Fruit fly (Drosophila melanogaster): Measurements from ENCODE around the gene mtSSB.

Gene mtSSB

DNA sequence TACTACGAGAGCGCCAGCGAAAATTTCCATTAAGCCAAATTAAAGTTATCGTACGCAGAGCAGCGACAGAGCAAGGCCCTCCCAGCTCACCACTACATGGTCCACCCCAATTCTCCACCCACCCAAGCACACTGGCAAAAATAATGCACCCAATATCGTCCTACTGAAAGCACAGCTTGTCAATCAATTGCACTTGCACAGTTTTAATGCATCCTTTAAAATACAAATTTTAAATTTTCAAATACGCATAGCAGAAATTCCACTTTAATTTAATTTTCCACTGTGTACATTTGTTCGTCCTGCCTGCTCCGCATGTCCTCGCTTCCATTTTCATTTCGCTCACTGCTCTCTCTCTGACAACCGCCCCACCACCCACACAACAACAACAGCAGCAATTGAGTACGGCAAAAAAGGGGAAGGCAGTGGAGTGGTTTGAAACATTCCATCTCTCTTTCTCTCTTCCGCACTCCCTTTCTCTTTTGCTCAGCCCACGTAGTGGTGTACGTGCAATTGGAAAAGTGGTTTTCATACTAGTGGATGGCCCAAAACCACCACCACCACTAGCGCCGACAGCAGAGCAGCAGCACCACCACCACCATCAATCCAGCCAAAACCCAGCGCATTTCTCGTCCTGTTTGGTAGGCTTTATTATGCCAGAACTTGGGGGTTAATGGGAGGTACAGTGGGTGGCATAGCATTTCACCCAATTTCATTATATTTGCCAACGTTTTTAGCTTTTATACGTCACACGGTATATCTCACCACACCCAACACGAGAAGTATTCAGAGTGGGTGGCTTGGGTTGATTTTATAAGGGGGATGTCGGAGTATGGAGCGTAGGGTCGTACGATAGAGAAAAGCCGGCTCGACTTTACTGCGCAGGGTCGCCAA, 42.8 kb upstream of the mtSSB start (continued):
- TF ChIP-seq Dad (GFP tag; optimal IDR thresholded peaks at IDR 0.05) (peak; percentile 16), CG9609 (GFP tag; optimal IDR thresholded peaks at IDR 0.05) (peak; percentile 1), CG7372 (GFP tag; IDR thresholded peaks at IDR 0.05) (peak; percentile 82), luna (GFP tag; optimal IDR thresholded peaks at IDR 0.05) (no peak), disco-r (GFP tag; optimal IDR thresholded peaks at IDR 0.05) (peak; percentile 27), CG10565 (GFP tag; optimal IDR thresholded peaks at IDR 0.05) (peak; percentile 36), Abd-B (GFP tag; optimal IDR thresholded peaks at IDR 0.05) (peak; percentile 53), CG18619 (GFP tag; optimal IDR thresholded peaks at IDR 0.05) (peak; percentile 56), GATAe (GFP tag; conservative IDR thresholded peaks at IDR 0.05) (no peak; the same call in 1 of the 2 replicates), Jarid2 (GFP tag; optimal IDR thresholded peaks at IDR 0.05) (peak; percentile 56), nerfin-2 (GFP tag; IDR thresholded peaks at IDR 0.05; ENCODE audit: partially characterized antibody) (no peak), slbo (GFP tag; IDR thresholded peaks at IDR 0.05) (peak; percentile 67), CG9727 (GFP tag; optimal IDR thresholded peaks at IDR 0.05) (peak; percentile 88), sisA (GFP tag; IDR thresholded peaks at IDR 0.05) (peak; percentile 92), Hmr (GFP tag; optimal IDR thresholded peaks at IDR 0.05) (peak; percentile 89), CG11247 (GFP tag; IDR thresholded peaks at IDR 0.05) (peak; percentile 68), croc (GFP tag; conservative IDR thresholded peaks at IDR 0.05) (peak; percentile 35; the same call in 1 of the 3 replicates), Camta (GFP tag; optimal IDR thresholded peaks at IDR 0.05) (peak; percentile 32), CG31441 (GFP tag; IDR thresholded peaks at IDR 0.05) (peak; percentile 81), ab (GFP tag; optimal IDR thresholded peaks at IDR 0.05) (peak; percentile 37), jumu (GFP tag; optimal IDR thresholded peaks at IDR 0.05) (peak; percentile 41), CG6854 (GFP tag; optimal IDR thresholded peaks at IDR 0.05) (peak; percentile 94), CG1792 (GFP tag; optimal IDR thresholded peaks at IDR 0.05) (peak; percentile 88), CG12219 (GFP tag; optimal IDR thresholded peaks at IDR 0.05) (peak; percentile 49), gcm2 (GFP tag; optimal IDR thresholded peaks at IDR 0.05) (peak; percentile 6), CG1602 (GFP tag; optimal IDR thresholded peaks at IDR 0.05) (peak; percentile 46), CG1233 (GFP tag; optimal IDR thresholded peaks at IDR 0.05) (peak; percentile 90), PHDP (tag; optimal IDR thresholded peaks at IDR 0.05) (peak; percentile 52), MTF-1 (GFP tag; optimal IDR thresholded peaks at IDR 0.05; ENCODE audit: borderline replicate concordance) (peak; percentile 83), CG14050 (GFP tag; IDR thresholded peaks at IDR 0.05) (peak; percentile 30; the same call in 2 of the 3 replicates), dmrt11E (tag; optimal IDR thresholded peaks at IDR 0.05) (peak; percentile 36), CG18764 (GFP tag; optimal IDR thresholded peaks at IDR 0.05) (peak; percentile 74), hkb (optimal IDR thresholded peaks at IDR 0.05) (no peak), hkb (GFP tag; IDR thresholded peaks at IDR 0.05) (peak; percentile 89), fd3F (GFP tag; optimal IDR thresholded peaks at IDR 0.05) (peak; percentile 32), CG8388 (GFP tag; optimal IDR thresholded peaks at IDR 0.05) (peak; percentile 41), sna (GFP tag; IDR thresholded peaks at IDR 0.05; ENCODE audit: partially characterized antibody) (no peak), BtbVII (GFP tag; optimal IDR thresholded peaks at IDR 0.05) (peak; percentile 95), HLHmδ (GFP tag; optimal IDR thresholded peaks at IDR 0.05) (no peak), CoRest (tag; optimal IDR thresholded peaks at IDR 0.05) (peak; percentile 80), Dp (GFP tag; optimal IDR thresholded peaks at IDR 0.05) (no peak), CG15479 (GFP tag; optimal IDR thresholded peaks at IDR 0.05) (no peak), Rx (GFP tag; IDR thresholded peaks at IDR 0.05) (peak; percentile 75), CG15696 (tag; optimal IDR thresholded peaks at IDR 0.05) (peak; percentile 70), YL-1 (GFP tag; optimal IDR thresholded peaks at IDR 0.05) (no peak), Deaf1 (tag; optimal IDR thresholded peaks at IDR 0.05) (peak; percentile 46), kni (GFP tag; optimal IDR thresholded peaks at IDR 0.05) (peak; percentile 69), her (GFP tag; optimal IDR thresholded peaks at IDR 0.05) (peak; percentile 31)

Measured in whole organism, embryonic.